Worm (Caenorhabditis elegans) whole organism, young adult: ENCODE results near the gene fbxa-72.

Source experiments
- F10E7.11 ChIP-seq: sonication (generic microtip); optimal IDR thresholded peaks from 2 replicates; lab custom pipeline; 2017; ENCODE audit warnings: mild to moderate bottlenecking, missing genetic modification characterization, moderate library complexity, missing compliant biosample characterization
- F39B2.1 ChIP-seq: fragments of 200-800 bp; sonication (Bioruptor generic); IDR thresholded peaks from 2 replicates; pipeline ENCODE4 v1.3.6; 2022; ENCODE audit warnings: missing genetic modification reagents, missing genetic modification characterization, missing compliant biosample characterization
- F52B5.7 ChIP-seq: sonication (generic microtip); optimal IDR thresholded peaks from 2 replicates; lab custom pipeline; 2016; ENCODE audit warnings: mild to moderate bottlenecking, missing genetic modification characterization, missing compliant biosample characterization
- F57A8.1 ChIP-seq: fragments of 200-800 bp; sonication (Bioruptor generic); optimal IDR thresholded peaks from 2 replicates; lab custom pipeline; 2018; ENCODE audit warnings: mild to moderate bottlenecking, missing genetic modification characterization, moderate library complexity, missing compliant biosample characterization
- Y56A3A.18 ChIP-seq: fragments of 200-800 bp; sonication (Bioruptor generic); IDR thresholded peaks from 2 replicates; pipeline ENCODE4 v1.3.6; 2022; ENCODE audit warnings: missing genetic modification reagents, missing genetic modification characterization, missing compliant biosample characterization
- Y79H2A.3 ChIP-seq: fragments of 200-800 bp; sonication (Bioruptor generic); conservative IDR thresholded peaks from 2 replicates; pipeline ENCODE4 v1.3.6; 2022; ENCODE audit warnings: missing genetic modification reagents, missing genetic modification characterization, missing compliant biosample characterization
- ZK185.1 ChIP-seq: sonication (generic microtip); optimal IDR thresholded peaks from 2 replicates; lab custom pipeline; 2016; ENCODE audit warnings: mild to moderate bottlenecking, missing genetic modification characterization, missing compliant biosample characterization; ENCODE audit not compliant: poor library complexity, severe bottlenecking
- aptf-2 ChIP-seq: fragments of 200-800 bp; sonication (Bioruptor generic); conservative IDR thresholded peaks from 2 replicates; pipeline ENCODE4 v1.3.6; 2022; ENCODE audit warnings: missing genetic modification reagents, missing genetic modification characterization, missing compliant biosample characterization
- ccch-3 ChIP-seq: fragments of 200-800 bp; sonication (Bioruptor generic); optimal IDR thresholded peaks from 2 replicates; lab custom pipeline; 2018; ENCODE audit warnings: mild to moderate bottlenecking, missing genetic modification characterization, missing compliant biosample characterization
- cebp-2 ChIP-seq: fragments of 200-800 bp; sonication (Bioruptor generic); IDR thresholded peaks from 2 replicates; pipeline ENCODE4 v1.3.6; 2022; ENCODE audit warnings: missing genetic modification characterization, missing compliant biosample characterization
- ceh-100 ChIP-seq: fragments of 200-800 bp; sonication (Bioruptor generic); IDR thresholded peaks from 2 replicates; pipeline ENCODE4 v1.3.6; 2022; ENCODE audit warnings: missing genetic modification reagents, missing genetic modification characterization, missing compliant biosample characterization
- ceh-79 ChIP-seq: sonication (generic microtip); optimal IDR thresholded peaks from 2 replicates; lab custom pipeline; 2017; ENCODE audit warnings: mild to moderate bottlenecking, missing genetic modification characterization, missing compliant biosample characterization
- ceh-91 ChIP-seq: fragments of 200-800 bp; sonication (Bioruptor generic); IDR thresholded peaks from 2 replicates; pipeline ENCODE4 v1.3.6; 2022; ENCODE audit warnings: missing genetic modification reagents, missing genetic modification characterization, missing compliant biosample characterization
- dpl-1 ChIP-seq: fragments of 150-350 bp; optimal IDR thresholded peaks from 2 replicates; lab custom pipeline; 2014; ENCODE audit warnings: missing biosample characterization, missing genetic modification reagents, missing genetic modification characterization
- ekl-4 ChIP-seq: fragments of 200-800 bp; sonication (Bioruptor generic); IDR thresholded peaks from 2 replicates; pipeline ENCODE4 v1.3.6; 2022; ENCODE audit warnings: missing genetic modification reagents, missing genetic modification characterization, missing compliant biosample characterization
- him-1 ChIP-seq: sonication (generic microtip); optimal IDR thresholded peaks from 2 replicates; lab custom pipeline; 2016; ENCODE audit warnings: missing genotype, missing genetic modification reagents, missing genetic modification characterization, missing compliant biosample characterization
- hmg-20 ChIP-seq: fragments of 200-800 bp; sonication (Bioruptor generic); IDR thresholded peaks from 2 replicates; pipeline ENCODE4 v1.3.6; 2022; ENCODE audit warnings: missing genetic modification reagents, missing genetic modification characterization, missing compliant biosample characterization
- hsf-1 ChIP-seq: fragments of 200-800 bp; sonication (Bioruptor generic); IDR thresholded peaks from 2 replicates; pipeline ENCODE4 v1.3.6; 2022; ENCODE audit warnings: missing genetic modification reagents, missing genetic modification characterization, missing compliant biosample characterization
- lag-1 ChIP-seq: fragments of 200-800 bp; sonication (Bioruptor generic); IDR thresholded peaks from 2 replicates; pipeline ENCODE4 v1.3.6; 2022; ENCODE audit warnings: missing genetic modification reagents, missing genetic modification characterization, missing compliant biosample characterization
- lsl-1 ChIP-seq: fragments of 200-800 bp; sonication (Bioruptor generic); optimal IDR thresholded peaks from 2 replicates; lab custom pipeline; 2018; ENCODE audit warnings: mild to moderate bottlenecking, missing genetic modification characterization, moderate library complexity, missing compliant biosample characterization
- lsy-27 ChIP-seq: sonication (generic microtip); optimal IDR thresholded peaks from 2 replicates; lab custom pipeline; 2017; ENCODE audit warnings: missing genetic modification characterization, mild to moderate bottlenecking, missing compliant biosample characterization, antibody characterized with exemption, missing genotype, borderline replicate concordance; ENCODE audit not compliant: insufficient read depth
- mcd-1 ChIP-seq: fragments of 200-800 bp; sonication (Bioruptor generic); IDR thresholded peaks from 2 replicates; pipeline ENCODE4 v1.3.6; 2022; ENCODE audit warnings: missing genetic modification reagents, missing genetic modification characterization, missing compliant biosample characterization
- nhr-120 ChIP-seq: fragments of 200-800 bp; sonication (Bioruptor generic); IDR thresholded peaks from 2 replicates; pipeline ENCODE4 v1.3.6; 2022; ENCODE audit warnings: missing genetic modification characterization, missing compliant biosample characterization
- nhr-179 ChIP-seq: sonication (generic microtip); optimal IDR thresholded peaks from 2 replicates; lab custom pipeline; 2016; ENCODE audit warnings: mild to moderate bottlenecking, missing genetic modification characterization, missing compliant biosample characterization
- nhr-90 ChIP-seq: sonication (generic microtip); optimal IDR thresholded peaks from 2 replicates; lab custom pipeline; 2016; ENCODE audit warnings: missing genotype, mild to moderate bottlenecking, missing genetic modification characterization, missing compliant biosample characterization
- repo-1 ChIP-seq: sonication (generic microtip); optimal IDR thresholded peaks from 2 replicates; lab custom pipeline; 2017; ENCODE audit warnings: mild to moderate bottlenecking, missing genetic modification characterization, missing compliant biosample characterization
- sdz-38 ChIP-seq: sonication (generic microtip); optimal IDR thresholded peaks from 2 replicates; lab custom pipeline; 2016; ENCODE audit warnings: missing genotype, missing genetic modification characterization, missing compliant biosample characterization
- sea-2 ChIP-seq: fragments of 200-800 bp; sonication (Bioruptor generic); IDR thresholded peaks from 2 replicates; pipeline ENCODE4 v1.3.6; 2022; ENCODE audit warnings: missing genetic modification characterization, missing compliant biosample characterization
- snpc-3.4 ChIP-seq: sonication (generic microtip); optimal IDR thresholded peaks from 2 replicates; lab custom pipeline; 2017; ENCODE audit warnings: missing genetic modification characterization, mild to moderate bottlenecking, missing compliant biosample characterization, antibody characterized with exemption, moderate library complexity, missing genotype, missing genetic modification reagents
- somi-1 ChIP-seq: fragments of 200-800 bp; sonication (Bioruptor generic); optimal IDR thresholded peaks from 2 replicates; lab custom pipeline; 2018; ENCODE audit warnings: mild to moderate bottlenecking, missing genetic modification characterization, missing compliant biosample characterization
- sptf-2 ChIP-seq: fragments of 200-800 bp; sonication (Bioruptor generic); optimal IDR thresholded peaks from 2 replicates; lab custom pipeline; 2018; ENCODE audit warnings: mild to moderate bottlenecking, missing genetic modification characterization, missing compliant biosample characterization
- tlf-1 ChIP-seq: fragments of 200-800 bp; sonication (Bioruptor generic); optimal IDR thresholded peaks from 2 replicates; lab custom pipeline; 2018; ENCODE audit warnings: mild to moderate bottlenecking, missing genetic modification characterization, missing compliant biosample characterization
- unc-62 ChIP-seq: fragments of 150-350 bp; optimal IDR thresholded peaks from 2 replicates; lab custom pipeline; 2014; ENCODE audit warnings: missing biosample characterization, missing genetic modification reagents, missing genetic modification characterization
- xnd-1 ChIP-seq: sonication (generic microtip); optimal IDR thresholded peaks from 2 replicates; lab custom pipeline; 2016; ENCODE audit warnings: missing genotype, missing genetic modification reagents, missing genetic modification characterization, missing compliant biosample characterization
- zim-3 ChIP-seq: sonication (generic microtip); optimal IDR thresholded peaks from 2 replicates; lab custom pipeline; 2017; ENCODE audit warnings: mild to moderate bottlenecking, missing genetic modification characterization, moderate library complexity, missing compliant biosample characterization
- ztf-25 ChIP-seq: fragments of 200-800 bp; sonication (Bioruptor generic); IDR thresholded peaks from 2 replicates; pipeline ENCODE4 v1.3.6; 2022; ENCODE audit warnings: missing genetic modification reagents, missing genetic modification characterization, missing compliant biosample characterization
- ztf-6 ChIP-seq: fragments of 200-800 bp; sonication (Bioruptor generic); IDR thresholded peaks from 2 replicates; pipeline ENCODE4 v1.3.6; 2022; ENCODE audit warnings: missing genetic modification reagents, missing genetic modification characterization, missing compliant biosample characterization

The fbxa-72 gene

ce11 chrV:652940-653339 is 23.6 kb downstream of the fbxa-72 start, which contains the start of gene srj-5:
Gene srj-5 (minus strand): TSS chrV:653040.
- TF ChIP-seq somi-1: no peak
- no peak for TF ChIP-seq sptf-2 (GFP tag; lab: Kevin White, UChicago)
- no peak for TF ChIP-seq unc-62 (GFP tag; lab: Kevin White, UChicago)
- no peak for TF ChIP-seq nhr-179 (tag; lab: Kevin White, UChicago)
- no peak for TF ChIP-seq tlf-1 (GFP tag; lab: Kevin White, UChicago)
- TF ChIP-seq F57A8.1 (GFP tag; lab: Kevin White, UChicago): no peak
- TF ChIP-seq Y56A3A.18: no peak
- no peak for TF ChIP-seq xnd-1
- TF ChIP-seq lag-1 (GFP tag; lab: Robert Waterston, UW): no peak
- TF ChIP-seq ztf-6: no peak
- TF ChIP-seq aptf-2 (GFP tag; lab: Robert Waterston, UW): no peak
- TF ChIP-seq F52B5.7 (tag; lab: Kevin White, UChicago): no peak
- no peak for TF ChIP-seq nhr-90 (tag; lab: Kevin White, UChicago)
- TF ChIP-seq ceh-100: no peak
- TF ChIP-seq dpl-1 (GFP tag; lab: Kevin White, UChicago): no peak
- no peak for TF ChIP-seq ZK185.1 (tag; lab: Kevin White, UChicago)
- TF ChIP-seq lsy-27 (tag; lab: Kevin White, UChicago): no peak
- no peak for TF ChIP-seq snpc-3.4 (tag; lab: Kevin White, UChicago)
- TF ChIP-seq F10E7.11 (tag; lab: Kevin White, UChicago): no peak

- TF ChIP-seq lsl-1 (GFP tag; lab: Kevin White, UChicago) (no peak), him-1 (no peak), nhr-120 (no peak), zim-3 (tag; lab: Kevin White, UChicago) (no peak), F52B5.7 (tag; lab: Kevin White, UChicago) (no peak), ceh-91 (GFP tag; lab: Robert Waterston, UW) (no peak), ekl-4 (GFP tag; lab: Robert Waterston, UW) (no peak), mcd-1 (GFP tag; lab: Robert Waterston, UW) (no peak), ztf-25 (GFP tag; lab: Robert Waterston, UW) (no peak), tlf-1 (GFP tag; lab: Kevin White, UChicago) (no peak), repo-1 (tag; lab: Kevin White, UChicago) (no peak), cebp-2 (GFP tag; lab: Robert Waterston, UW) (no peak), ccch-3 (GFP tag; lab: Kevin White, UChicago) (no peak)
Measured at ce11 chrV:646888-647287, 29.7 kb downstream of the fbxa-72 start, which contains the start of gene ugt-42. Gene ugt-42 (plus strand): TSS chrV:647188.

- no peak for TF ChIP-seq Y79H2A.3 (GFP tag; lab: Robert Waterston, UW)
- TF ChIP-seq sdz-38 (tag; lab: Kevin White, UChicago): no peak
- no peak for TF ChIP-seq hmg-20
- no peak for TF ChIP-seq hsf-1 (GFP tag; lab: Robert Waterston, UW)
- no peak for TF ChIP-seq F39B2.1 (GFP tag; lab: Robert Waterston, UW)
- TF ChIP-seq somi-1: no peak
- TF ChIP-seq sea-2 (GFP tag; lab: Robert Waterston, UW): no peak
- TF ChIP-seq ceh-79 (tag; lab: Kevin White, UChicago): no peak
- TF ChIP-seq ztf-6: no peak
Measured at ce11 chrV:646129-646528, 30.4 kb downstream of the fbxa-72 start, which contains the start of gene F48G7.12. Gene F48G7.12 (minus strand): TSS chrV:646229.
